Worm (Caenorhabditis elegans) whole organism, early embryonic: ENCODE results near the gene lgg-1.

Experiments used
- B0310.2 ChIP-seq: sonication (generic microtip); optimal IDR thresholded peaks from 2 replicates; lab custom pipeline; 2016; ENCODE audit warnings: mild to moderate bottlenecking, missing genetic modification characterization, missing compliant biosample characterization
- flt-1 ChIP-seq: fragments of 200-800 bp; sonication (Bioruptor generic); IDR thresholded peaks from 2 replicates; pipeline ENCODE4 v1.3.6; 2022; ENCODE audit warnings: missing genetic modification characterization, missing compliant biosample characterization

DNA sequence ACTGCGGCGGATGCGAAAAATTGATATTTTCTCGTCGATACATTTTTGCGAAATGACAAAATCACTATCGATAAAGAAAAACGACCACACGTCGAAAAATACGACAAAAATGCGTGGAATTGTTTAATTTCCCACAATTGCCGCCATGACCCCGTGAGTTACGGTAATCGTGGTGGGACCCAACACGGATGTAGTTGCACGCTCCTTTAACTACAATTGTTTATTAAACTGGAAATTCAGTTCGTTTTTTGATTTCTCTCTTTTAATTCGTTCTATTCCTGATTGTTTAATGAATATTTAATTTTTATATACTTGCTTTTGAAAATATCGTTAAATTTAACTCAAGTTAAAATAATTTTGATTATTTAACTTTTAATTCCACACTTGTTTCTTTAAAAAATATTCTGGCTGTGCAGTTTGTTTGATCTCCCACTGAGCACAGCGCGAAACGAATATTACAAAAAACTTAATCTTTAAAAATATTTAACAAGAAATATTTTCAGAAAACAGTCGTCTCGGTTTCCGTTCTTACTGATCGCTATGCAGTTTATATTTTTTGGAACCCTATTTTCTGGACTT lies 17.8 kb upstream of the lgg-1 start, which contains the start of the genes ani-2 and clec-88:
- TF ChIP-seq flt-1 (GFP tag; lab: Robert Waterston, UW) (no peak), B0310.2 (tag; lab: Kevin White, UChicago) (no peak)
